Fruit fly (Drosophila melanogaster) whole organism, embryonic: Measurements from ENCODE around the gene CG32631.

Experiments used
- Antp ChIP-seq: fragments of 200-800 bp; sonication (Bioruptor generic); optimal IDR thresholded peaks from 3 replicates; lab custom pipeline; 2016; ENCODE audit warnings: missing biosample characterization, missing genetic modification characterization
- B-H2 ChIP-seq: fragments of 200-800 bp; sonication (Bioruptor generic); optimal IDR thresholded peaks from 2 replicates; lab custom pipeline; 2018; ENCODE audit warnings: missing biosample characterization, mild to moderate bottlenecking, missing genetic modification characterization
- BEAF-32 ChIP-seq: fragments of 200-800 bp; sonication (Bioruptor generic); optimal IDR thresholded peaks from 3 replicates; lab custom pipeline; 2017; ENCODE audit warnings: missing biosample characterization, missing genetic modification characterization, mild to moderate bottlenecking, moderate library complexity, missing genetic modification reagents
- Bgb ChIP-seq: fragments of 200-800 bp; sonication (Bioruptor generic); IDR thresholded peaks from 2 replicates; pipeline ENCODE4 v1.3.6; 2022; ENCODE audit warnings: missing biosample characterization, missing genetic modification characterization; ENCODE audit not compliant: partially characterized antibody
- CG10543 ChIP-seq: fragments of 200-800 bp; sonication (Bioruptor generic); optimal IDR thresholded peaks from 3 replicates; lab custom pipeline; 2017; ENCODE audit warnings: missing biosample characterization, mild to moderate bottlenecking, missing genetic modification characterization, moderate library complexity
- CG12769 ChIP-seq: fragments of 200-800 bp; sonication (Bioruptor generic); optimal IDR thresholded peaks from 2 replicates; lab custom pipeline; 2019; ENCODE audit warnings: missing biosample characterization, mild to moderate bottlenecking, missing genetic modification characterization, moderate library complexity
- CG14860 ChIP-seq: fragments of 200-800 bp; sonication (Bioruptor generic); IDR thresholded peaks from 3 replicates; pipeline ENCODE4 v1.3.6; 2022; ENCODE audit warnings: missing biosample characterization, missing genetic modification characterization; ENCODE audit not compliant: partially characterized antibody
- CG1603 ChIP-seq: fragments of 200-800 bp; sonication (Bioruptor generic); optimal IDR thresholded peaks from 2 replicates; lab custom pipeline; 2019; ENCODE audit warnings: missing biosample characterization, mild to moderate bottlenecking, missing genetic modification characterization, moderate library complexity
- CG16813 ChIP-seq: fragments of 200-800 bp; sonication (Bioruptor generic); IDR thresholded peaks from 3 replicates; pipeline ENCODE4 v1.3.6; 2022; ENCODE audit warnings: missing biosample characterization, missing genetic modification characterization; ENCODE audit not compliant: partially characterized antibody
- CG16863 ChIP-seq: fragments of 200-800 bp; sonication (Bioruptor generic); optimal IDR thresholded peaks from 3 replicates; lab custom pipeline; 2016; ENCODE audit warnings: missing biosample characterization, missing genetic modification characterization
- CG3995 ChIP-seq: fragments of 200-800 bp; sonication (Bioruptor generic); optimal IDR thresholded peaks from 3 replicates; lab custom pipeline; 2016; ENCODE audit warnings: missing biosample characterization, missing genetic modification characterization
- CG6791 ChIP-seq: fragments of 200-800 bp; sonication (Bioruptor generic); IDR thresholded peaks from 3 replicates; pipeline ENCODE4 v1.3.6; 2022; ENCODE audit warnings: missing biosample characterization, missing genetic modification characterization; ENCODE audit not compliant: partially characterized antibody
- CG7963 ChIP-seq: fragments of 200-800 bp; sonication (Bioruptor generic); IDR thresholded peaks from 3 replicates; pipeline ENCODE4 v1.3.6; 2022; ENCODE audit warnings: missing biosample characterization, missing genetic modification characterization; ENCODE audit not compliant: partially characterized antibody
- CG8944 ChIP-seq: fragments of 200-800 bp; sonication (Bioruptor generic); optimal IDR thresholded peaks from 3 replicates; lab custom pipeline; 2016; ENCODE audit warnings: missing biosample characterization, missing genetic modification characterization
- Chrac-16 ChIP-seq: fragments of 200-800 bp; sonication (Bioruptor generic); optimal IDR thresholded peaks from 3 replicates; lab custom pipeline; 2016; ENCODE audit warnings: missing biosample characterization, missing genetic modification characterization
- Deaf1 ChIP-seq: fragments of 200-800 bp; optimal IDR thresholded peaks from 3 replicates; lab custom pipeline; 2019; ENCODE audit warnings: missing biosample characterization, mild to moderate bottlenecking, missing genetic modification characterization, moderate library complexity
- Dll ChIP-seq: fragments of 200-800 bp; sonication (Bioruptor generic); IDR thresholded peaks from 4 replicates; pipeline ENCODE4 v1.3.6; 2022; ENCODE audit warnings: missing biosample characterization, missing genetic modification characterization; ENCODE audit not compliant: partially characterized antibody
- E2f2 ChIP-seq: fragments of 200-800 bp; sonication (Bioruptor generic); IDR thresholded peaks from 2 replicates; pipeline ENCODE4 v1.3.6; 2022; ENCODE audit warnings: missing biosample characterization, missing genetic modification characterization
- Ets97D ChIP-seq: fragments of 200-800 bp; sonication (Bioruptor generic); optimal IDR thresholded peaks from 3 replicates; lab custom pipeline; 2016; ENCODE audit warnings: missing biosample characterization, missing genetic modification characterization
- Hmr ChIP-seq: fragments of 200-800 bp; sonication (Bioruptor generic); optimal IDR thresholded peaks from 3 replicates; lab custom pipeline; 2017; ENCODE audit warnings: mild to moderate bottlenecking, missing biosample characterization, missing genetic modification reagents, missing genetic modification characterization
- Mrtf ChIP-seq: fragments of 200-800 bp; sonication (Bioruptor generic); IDR thresholded peaks from 3 replicates; pipeline ENCODE4 v1.3.6; 2022; ENCODE audit warnings: missing biosample characterization, missing genetic modification characterization
- Nf-YB ChIP-seq: fragments of 200-800 bp; sonication (Bioruptor generic); optimal IDR thresholded peaks from 3 replicates; lab custom pipeline; 2019; ENCODE audit warnings: missing biosample characterization, mild to moderate bottlenecking, missing genetic modification characterization, moderate library complexity
- Opbp ChIP-seq: fragments of 200-800 bp; sonication (Bioruptor generic); IDR thresholded peaks from 3 replicates; pipeline ENCODE4 v1.3.6; 2022; ENCODE audit warnings: missing biosample characterization, missing genetic modification characterization; ENCODE audit not compliant: partially characterized antibody
- Ptx1 ChIP-seq: fragments of 200-800 bp; sonication (Bioruptor generic); IDR thresholded peaks from 2 replicates; pipeline ENCODE4 v1.3.6; 2022; ENCODE audit warnings: missing biosample characterization, missing genetic modification characterization
- Scr ChIP-seq: fragments of 200-800 bp; sonication (Bioruptor generic); IDR thresholded peaks from 2 replicates; pipeline ENCODE4 v1.3.6; 2022; ENCODE audit warnings: missing biosample characterization, missing genetic modification characterization; ENCODE audit not compliant: partially characterized antibody
- Sry-δ ChIP-seq: fragments of 200-800 bp; sonication (Bioruptor generic); optimal IDR thresholded peaks from 2 replicates; lab custom pipeline; 2016; ENCODE audit warnings: missing biosample characterization, missing genetic modification characterization
- Vsx1 ChIP-seq: fragments of 200-800 bp; sonication (Bioruptor generic); optimal IDR thresholded peaks from 2 replicates; lab custom pipeline; 2017; ENCODE audit warnings: missing biosample characterization, mild to moderate bottlenecking, missing genetic modification characterization, missing genetic modification reagents
- amos ChIP-seq: fragments of 200-800 bp; sonication (Bioruptor generic); IDR thresholded peaks from 2 replicates; pipeline ENCODE4 v1.3.6; 2022; ENCODE audit warnings: missing biosample characterization, missing genetic modification characterization; ENCODE audit not compliant: partially characterized antibody
- bbx ChIP-seq: fragments of 200-800 bp; sonication (Bioruptor generic); IDR thresholded peaks from 2 replicates; pipeline ENCODE4 v1.3.6; 2022; ENCODE audit warnings: missing biosample characterization, missing genetic modification characterization; ENCODE audit not compliant: partially characterized antibody
- crp ChIP-seq, 2 experiments: fragments of 200-800 bp; sonication (Bioruptor generic); optimal IDR thresholded peaks; 2 replicates in 1 of 2; 3 replicates in 1 of 2; lab custom pipeline; 2017; ENCODE audit warnings: missing biosample characterization in 2 of 2, missing genetic modification characterization in 2 of 2, mild to moderate bottlenecking in 1 of 2, moderate library complexity in 1 of 2
- ftz-f1 ChIP-seq: fragments of 200-800 bp; sonication (Bioruptor generic); optimal IDR thresholded peaks from 2 replicates; lab custom pipeline; 2016; ENCODE audit warnings: missing biosample characterization, missing genetic modification characterization
- gfzf ChIP-seq: fragments of 200-800 bp; sonication (Bioruptor generic); optimal IDR thresholded peaks from 2 replicates; lab custom pipeline; 2016; ENCODE audit warnings: missing biosample characterization, mild to moderate bottlenecking, missing genetic modification characterization, moderate library complexity
- nau ChIP-seq: fragments of 200-800 bp; sonication (Bioruptor generic); optimal IDR thresholded peaks from 3 replicates; lab custom pipeline; 2017; ENCODE audit warnings: missing biosample characterization, mild to moderate bottlenecking, missing genetic modification characterization, missing genetic modification reagents
- nerfin-2 ChIP-seq: fragments of 200-800 bp; sonication (Bioruptor generic); IDR thresholded peaks from 2 replicates; pipeline ENCODE4 v1.3.6; 2022; ENCODE audit warnings: missing biosample characterization, missing genetic modification characterization; ENCODE audit not compliant: partially characterized antibody
- pb ChIP-seq: fragments of 200-800 bp; sonication (Bioruptor generic); optimal IDR thresholded peaks from 3 replicates; lab custom pipeline; 2016; ENCODE audit warnings: missing biosample characterization, missing genetic modification characterization
- pzg ChIP-seq: fragments of 200-800 bp; sonication (Bioruptor generic); optimal IDR thresholded peaks from 3 replicates; lab custom pipeline; 2018; ENCODE audit warnings: missing biosample characterization, mild to moderate bottlenecking, missing genetic modification characterization, moderate library complexity
- ranshi ChIP-seq: fragments of 200-800 bp; sonication (Bioruptor generic); IDR thresholded peaks from 2 replicates; pipeline ENCODE4 v1.3.6; 2022; ENCODE audit warnings: missing biosample characterization, missing genetic modification characterization
- ro ChIP-seq: fragments of 200-800 bp; sonication (Bioruptor generic); IDR thresholded peaks from 2 replicates; pipeline ENCODE4 v1.3.6; 2022; ENCODE audit warnings: missing biosample characterization, missing genetic modification characterization
- sd ChIP-seq: fragments of 200-800 bp; sonication (Bioruptor generic); optimal IDR thresholded peaks from 3 replicates; lab custom pipeline; 2018; ENCODE audit warnings: missing biosample characterization, mild to moderate bottlenecking, missing genetic modification characterization, moderate library complexity
- sens ChIP-seq: fragments of 200-800 bp; sonication (Bioruptor generic); peaks from one replicate; lab custom pipeline; 2016; ENCODE audit warnings: missing biosample characterization, missing genetic modification characterization
- slbo ChIP-seq: fragments of 200-800 bp; sonication (Bioruptor generic); IDR thresholded peaks from 2 replicates; pipeline ENCODE4 v1.3.6; 2022; ENCODE audit warnings: missing biosample characterization, missing genetic modification characterization
- sr ChIP-seq: fragments of 200-800 bp; sonication (Bioruptor generic); IDR thresholded peaks from 3 replicates; pipeline ENCODE4 v1.3.6; 2022; ENCODE audit warnings: missing biosample characterization, missing genetic modification characterization
- stwl ChIP-seq: fragments of 200-800 bp; sonication (Bioruptor generic); optimal IDR thresholded peaks from 3 replicates; lab custom pipeline; 2018; ENCODE audit warnings: missing biosample characterization, mild to moderate bottlenecking, missing genetic modification characterization, moderate library complexity
- tna ChIP-seq: fragments of 200-800 bp; sonication (Bioruptor generic); IDR thresholded peaks from 2 replicates; pipeline ENCODE4 v1.3.6; 2022; ENCODE audit warnings: missing biosample characterization, missing genetic modification characterization; ENCODE audit not compliant: partially characterized antibody
- trem ChIP-seq: fragments of 200-800 bp; optimal IDR thresholded peaks from 3 replicates; lab custom pipeline; 2019; ENCODE audit warnings: missing biosample characterization, mild to moderate bottlenecking, missing genetic modification characterization, moderate library complexity

The CG32631 gene

dm6 chrX:13604499-13604898, 48.2 kb downstream of the CG32631 start:
- TF ChIP-seq CG12769 (tag; lab: Kevin White, UChicago): peak; percentile 78
- peak; percentile 8 for TF ChIP-seq CG10543 (GFP tag; lab: Kevin White, UChicago)
- peak; percentile 78; the same call in 2 of the 3 replicates for TF ChIP-seq sr (GFP tag; lab: Robert Waterston, UW)
- peak; percentile 64 for TF ChIP-seq sd (tag; lab: Kevin White, UChicago)
- TF ChIP-seq crp (GFP tag; optimal IDR thresholded peaks at IDR 0.05; lab: Kevin White, UChicago): no peak
- TF ChIP-seq Deaf1: peak; percentile 86
- no peak for TF ChIP-seq ro (GFP tag; lab: Robert Waterston, UW)

DNA sequence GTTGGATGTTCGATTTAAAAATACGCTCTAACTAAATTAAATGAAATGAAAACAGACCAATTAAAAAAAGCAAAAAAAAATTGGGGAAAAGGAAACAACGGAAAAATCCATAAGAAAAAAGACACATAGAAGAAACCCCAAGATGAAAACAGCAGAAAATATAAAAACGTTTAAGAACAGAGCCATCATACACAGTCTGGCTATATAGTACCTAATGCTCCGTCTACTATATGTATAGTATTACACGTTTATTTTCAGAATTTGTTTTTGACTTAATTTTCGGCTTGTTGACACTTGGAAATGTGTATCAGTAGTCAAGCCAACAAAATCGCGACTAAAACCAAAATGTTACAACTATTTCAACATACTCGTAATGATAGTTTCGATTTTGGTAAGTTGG, 49.1 kb downstream of the CG32631 start, which contains the start of gene CG11178:
Gene CG11178 (plus strand): TSS at position 301 of the 400 bp plus-strand sequence.
- TF ChIP-seq Hmr (GFP tag; lab: Kevin White, UChicago): no peak
- TF ChIP-seq slbo (GFP tag; lab: Robert Waterston, UW): no peak
- no peak for TF ChIP-seq Chrac-16 (GFP tag; lab: Kevin White, UChicago)
- TF ChIP-seq Sry-δ (GFP tag; lab: Kevin White, UChicago): no peak
- TF ChIP-seq nau (GFP tag; lab: Kevin White, UChicago): no peak
- TF ChIP-seq sens (GFP tag; lab: Kevin White, UChicago): peak; percentile 36
- no peak for TF ChIP-seq Mrtf (GFP tag; lab: Robert Waterston, UW)
- no peak for TF ChIP-seq ranshi (GFP tag; lab: Robert Waterston, UW)
- TF ChIP-seq ftz-f1: no peak

- TF ChIP-seq Bgb (peak; percentile 71), CG3995 (GFP tag; lab: Kevin White, UChicago) (peak; percentile 87), CG7963 (GFP tag; lab: Robert Waterston, UW) (peak; percentile 57; the same call in 2 of the 3 replicates), CG6791 (GFP tag; lab: Robert Waterston, UW) (peak; percentile 64), CG16813 (GFP tag; lab: Robert Waterston, UW) (peak; percentile 60), Opbp (GFP tag; lab: Robert Waterston, UW) (peak; percentile 81), BEAF-32 (GFP tag; lab: Kevin White, UChicago) (peak; percentile 72), CG14860 (GFP tag; lab: Robert Waterston, UW) (peak; percentile 61; the same call in 2 of the 3 replicates), stwl (tag; lab: Kevin White, UChicago) (peak; percentile 56), Vsx1 (no peak), E2f2 (GFP tag; lab: Robert Waterston, UW) (peak; percentile 89), CG16863 (no peak), CG8944 (GFP tag; lab: Kevin White, UChicago) (no peak), Ets97D (GFP tag; lab: Kevin White, UChicago) (no peak), Antp (GFP tag; lab: Kevin White, UChicago) (no peak), amos (GFP tag; lab: Robert Waterston, UW) (peak; percentile 70; the same call in 1 of the 2 replicates), Scr (peak; percentile 78), CG1603 (tag; lab: Kevin White, UChicago) (peak; percentile 42), Ptx1 (no peak), bbx (GFP tag; lab: Robert Waterston, UW) (peak; percentile 72), tna (GFP tag; lab: Robert Waterston, UW) (peak; percentile 63), gfzf (GFP tag; lab: Kevin White, UChicago) (peak; percentile 45), nerfin-2 (GFP tag; lab: Robert Waterston, UW) (peak; percentile 25; the same call in 1 of the 2 replicates), pzg (peak; percentile 52), pb (GFP tag; lab: Kevin White, UChicago) (no peak), Nf-YB (peak; percentile 75), trem (tag; lab: Kevin White, UChicago) (peak; percentile 53), B-H2 (GFP tag; lab: Kevin White, UChicago) (no peak), Dll (GFP tag; lab: Robert Waterston, UW) (peak; percentile 78)
Observed at dm6 chrX:13605942-13606491, 49.7 kb downstream of the CG32631 start.
